Worm (Caenorhabditis elegans) whole organism, late embryonic: ENCODE measurements around the gene C24B5.4.

Source experiments
- elt-2 ChIP-seq: sonication (generic microtip); optimal IDR thresholded peaks from 2 replicates; lab custom pipeline; 2016; ENCODE audit warnings: missing genetic modification reagents, missing genetic modification characterization, missing compliant biosample characterization
- lin-11 ChIP-seq: fragments of 200-800 bp; sonication (Bioruptor generic); optimal IDR thresholded peaks from 2 replicates; lab custom pipeline; 2018; ENCODE audit warnings: mild to moderate bottlenecking, missing genetic modification characterization, missing compliant biosample characterization
- nfya-1 ChIP-seq: sonication (generic microtip); optimal IDR thresholded peaks from 2 replicates; lab custom pipeline; 2017; ENCODE audit warnings: missing genetic modification characterization, mild to moderate bottlenecking, missing compliant biosample characterization, antibody characterized with exemption, moderate library complexity
- sox-2 ChIP-seq: fragments of 200-800 bp; sonication (Bioruptor generic); IDR thresholded peaks from 2 replicates; pipeline ENCODE4 v1.3.6; 2022; ENCODE audit warnings: missing genetic modification reagents, missing genetic modification characterization, missing compliant biosample characterization

DNA sequence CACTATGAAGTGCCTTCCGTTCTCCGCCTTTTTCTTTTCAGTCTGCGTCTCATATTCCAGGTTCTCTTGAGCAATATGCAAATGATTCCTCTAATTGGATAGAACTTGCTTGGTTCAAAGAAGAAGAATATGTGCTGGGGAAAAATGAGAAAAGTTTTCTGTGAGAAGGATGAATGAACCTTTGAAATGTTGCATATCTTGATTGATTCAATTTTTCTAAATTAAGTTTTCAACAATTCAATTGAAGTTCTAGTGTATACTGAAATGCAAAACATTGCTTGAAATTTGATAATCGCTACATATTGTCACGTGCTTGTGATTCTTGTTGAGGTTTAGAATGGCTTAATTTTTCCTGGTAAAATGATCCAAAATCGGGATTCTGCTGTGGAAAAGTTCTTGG lies 39.5 kb downstream of the C24B5.4 start:
- TF ChIP-seq lin-11 (no peak), elt-2 (tag; lab: Kevin White, UChicago) (no peak), sox-2 (GFP tag; lab: Robert Waterston, UW) (no peak), nfya-1 (tag; lab: Kevin White, UChicago) (no peak)
